Fruit fly (Drosophila melanogaster) whole organism, embryonic: ENCODE data around the gene dlt.
A peak's percentile ranks its signal among the peaks of the same experiment; 100 is the strongest.

Experiments used
- Asciz ChIP-seq: fragments of 200-800 bp; sonication (Bioruptor generic); optimal IDR thresholded peaks from 2 replicates; lab custom pipeline; 2017; ENCODE audit warnings: missing biosample characterization, mild to moderate bottlenecking, missing genetic modification characterization, missing genetic modification reagents
- Bdp1 ChIP-seq: fragments of 200-800 bp; sonication (Bioruptor generic); optimal IDR thresholded peaks from 3 replicates; lab custom pipeline; 2016; ENCODE audit warnings: missing biosample characterization, missing genetic modification characterization
- CG12071 ChIP-seq: fragments of 200-800 bp; sonication (Bioruptor generic); optimal IDR thresholded peaks from 3 replicates; lab custom pipeline; 2018; ENCODE audit warnings: missing biosample characterization, mild to moderate bottlenecking, missing genetic modification characterization
- CG14965 ChIP-seq: fragments of 200-800 bp; sonication (Bioruptor generic); optimal IDR thresholded peaks from 2 replicates; lab custom pipeline; 2016; ENCODE audit warnings: missing biosample characterization, missing genetic modification characterization, borderline replicate concordance
- CG15601 ChIP-seq: fragments of 200-800 bp; sonication (Bioruptor generic); optimal IDR thresholded peaks from 3 replicates; lab custom pipeline; 2019; ENCODE audit warnings: missing biosample characterization, mild to moderate bottlenecking, missing genetic modification characterization, moderate library complexity
- CG15696 ChIP-seq: fragments of 200-800 bp; sonication (Bioruptor generic); optimal IDR thresholded peaks from 2 replicates; lab custom pipeline; 2019; ENCODE audit warnings: missing biosample characterization, mild to moderate bottlenecking, missing genetic modification characterization, moderate library complexity
- CG16815 ChIP-seq: fragments of 200-800 bp; sonication (Bioruptor generic); optimal IDR thresholded peaks from 3 replicates; lab custom pipeline; 2017; ENCODE audit warnings: missing biosample characterization, mild to moderate bottlenecking, missing genetic modification characterization
- CG18599 ChIP-seq: fragments of 200-800 bp; sonication (Bioruptor generic); optimal IDR thresholded peaks from 3 replicates; lab custom pipeline; 2017; ENCODE audit warnings: missing biosample characterization, missing genetic modification characterization, mild to moderate bottlenecking, moderate library complexity, missing genetic modification reagents
- CG30020 ChIP-seq: fragments of 200-800 bp; optimal IDR thresholded peaks from 2 replicates; lab custom pipeline; 2019; ENCODE audit warnings: missing biosample characterization, mild to moderate bottlenecking, missing genetic modification characterization, moderate library complexity
- CG3407 ChIP-seq: fragments of 200-800 bp; sonication (Bioruptor generic); optimal IDR thresholded peaks from 2 replicates; lab custom pipeline; 2018; ENCODE audit warnings: missing biosample characterization, mild to moderate bottlenecking, missing genetic modification characterization
- CG4854 ChIP-seq: fragments of 200-800 bp; sonication (Bioruptor generic); optimal IDR thresholded peaks from 2 replicates; lab custom pipeline; 2016; ENCODE audit warnings: missing biosample characterization, missing genetic modification characterization, inconsistent platforms
- CG5953 ChIP-seq: fragments of 200-800 bp; sonication (Bioruptor generic); IDR thresholded peaks from 2 replicates; pipeline ENCODE4 v1.3.6; 2022; ENCODE audit warnings: missing biosample characterization, missing genetic modification characterization
- CG6813 ChIP-seq: fragments of 200-800 bp; sonication (Bioruptor generic); optimal IDR thresholded peaks from 2 replicates; lab custom pipeline; 2017; ENCODE audit warnings: missing biosample characterization, missing genetic modification characterization, mild to moderate bottlenecking, moderate library complexity, missing genetic modification reagents
- CG7271 ChIP-seq: fragments of 200-800 bp; sonication (Bioruptor generic); optimal IDR thresholded peaks from 2 replicates; lab custom pipeline; 2018; ENCODE audit warnings: missing biosample characterization, mild to moderate bottlenecking, missing genetic modification characterization, moderate library complexity
- CG7786 ChIP-seq: fragments of 200-800 bp; sonication (Bioruptor generic); optimal IDR thresholded peaks from 2 replicates; lab custom pipeline; 2016; ENCODE audit warnings: missing biosample characterization, missing genetic modification characterization
- CG8765 ChIP-seq: fragments of 200-800 bp; sonication (Bioruptor generic); IDR thresholded peaks from 2 replicates; pipeline ENCODE4 v1.3.6; 2022; ENCODE audit warnings: missing biosample characterization, missing genetic modification characterization
- Drgx ChIP-seq: fragments of 200-800 bp; sonication (Bioruptor generic); IDR thresholded peaks from 2 replicates; pipeline ENCODE4 v1.3.6; 2022; ENCODE audit warnings: missing biosample characterization, missing genetic modification characterization
- Fer1 ChIP-seq: fragments of 200-800 bp; sonication (Bioruptor generic); optimal IDR thresholded peaks from 2 replicates; lab custom pipeline; 2017; ENCODE audit warnings: missing biosample characterization, mild to moderate bottlenecking, missing genetic modification characterization
- Gug ChIP-seq: fragments of 200-800 bp; sonication (Bioruptor generic); IDR thresholded peaks from 4 replicates; pipeline ENCODE4 v1.3.6; 2022; ENCODE audit warnings: missing biosample characterization, missing genetic modification characterization
- NfI ChIP-seq: fragments of 200-800 bp; sonication (Bioruptor generic); optimal IDR thresholded peaks from 3 replicates; lab custom pipeline; 2018; ENCODE audit warnings: missing biosample characterization, mild to moderate bottlenecking, missing genetic modification characterization, moderate library complexity
- Oli ChIP-seq: fragments of 200-800 bp; sonication (Bioruptor generic); optimal IDR thresholded peaks from 2 replicates; lab custom pipeline; 2018; ENCODE audit warnings: missing biosample characterization, mild to moderate bottlenecking, missing genetic modification characterization, moderate library complexity
- Scr ChIP-seq: fragments of 200-800 bp; sonication (Bioruptor generic); IDR thresholded peaks from 2 replicates; pipeline ENCODE4 v1.3.6; 2022; ENCODE audit warnings: missing biosample characterization, missing genetic modification characterization; ENCODE audit not compliant: partially characterized antibody
- Tbp ChIP-seq: fragments of >200 bp; optimal IDR thresholded peaks from 2 replicates; lab custom pipeline; 2018; ENCODE audit warnings: missing biosample characterization, missing genetic modification characterization
- bsh ChIP-seq, 2 experiments: fragments of 200-800 bp; sonication (Bioruptor generic); optimal IDR thresholded peaks; 2 replicates each; lab custom pipeline; 2017 to 2018; ENCODE audit warnings: mild to moderate bottlenecking in 2 of 2, missing biosample characterization in 2 of 2, missing genetic modification characterization in 2 of 2, moderate library complexity in 1 of 2
- chif ChIP-seq, 2 experiments: fragments of 200-800 bp; sonication (Bioruptor generic); optimal IDR thresholded peaks; 3 replicates each; lab custom pipeline; 2016; ENCODE audit warnings: missing biosample characterization in 2 of 2, missing genetic modification characterization in 2 of 2
- dan ChIP-seq: fragments of 200-800 bp; sonication (Bioruptor generic); IDR thresholded peaks from 2 replicates; pipeline ENCODE4 v1.3.6; 2022; ENCODE audit warnings: missing biosample characterization, missing genetic modification characterization
- dysf ChIP-seq: fragments of 200-800 bp; sonication (Bioruptor generic); IDR thresholded peaks from 3 replicates; pipeline ENCODE4 v1.3.6; 2022; ENCODE audit warnings: missing biosample characterization, missing genetic modification characterization
- fd102C ChIP-seq: fragments of 200-800 bp; sonication (Bioruptor generic); optimal IDR thresholded peaks from 2 replicates; lab custom pipeline; 2018; ENCODE audit warnings: missing biosample characterization, mild to moderate bottlenecking, missing genetic modification characterization, moderate library complexity
- gsb-n ChIP-seq: fragments of 200-800 bp; sonication (Bioruptor generic); optimal IDR thresholded peaks from 3 replicates; lab custom pipeline; 2018; ENCODE audit warnings: missing biosample characterization, mild to moderate bottlenecking, missing genetic modification characterization
- hb ChIP-seq: fragments of 200-800 bp; sonication (Bioruptor generic); IDR thresholded peaks from 3 replicates; pipeline ENCODE4 v1.3.6; 2022; ENCODE audit warnings: missing biosample characterization, missing genetic modification characterization; ENCODE audit not compliant: partially characterized antibody
- hbn ChIP-seq: fragments of 200-800 bp; sonication (Bioruptor generic); IDR thresholded peaks from 2 replicates; pipeline ENCODE4 v1.3.6; 2022; ENCODE audit warnings: missing biosample characterization, missing genetic modification characterization; ENCODE audit not compliant: partially characterized antibody
- jumu ChIP-seq: fragments of 200-800 bp; sonication (Bioruptor generic); optimal IDR thresholded peaks from 3 replicates; lab custom pipeline; 2016; ENCODE audit warnings: missing biosample characterization, missing genetic modification characterization
- kah ChIP-seq: fragments of 200-800 bp; sonication (Bioruptor generic); optimal IDR thresholded peaks from 2 replicates; lab custom pipeline; 2018; ENCODE audit warnings: missing biosample characterization, mild to moderate bottlenecking, missing genetic modification characterization
- lola ChIP-seq, 3 experiments: fragments of >200 bp in 2 of 3; fragments of 200-800 bp in 1 of 3; sonication (Bioruptor generic) in 1 of 3; optimal IDR thresholded peaks; 2 replicates each; lab custom pipeline; 2017 to 2019; ENCODE audit warnings: missing biosample characterization in 3 of 3, missing genetic modification characterization in 3 of 3, mild to moderate bottlenecking in 1 of 3, moderate library complexity in 1 of 3
- lov ChIP-seq, 2 experiments: fragments of 200-800 bp in 1 of 2; fragments of >200 bp in 1 of 2; sonication (Bioruptor generic) in 1 of 2; IDR thresholded peaks in 1 of 2; optimal IDR thresholded peaks in 1 of 2; 2 replicates in 1 of 2; 3 replicates in 1 of 2; pipeline versions ENCODE4 v1.3.6 to Lab custom; 2017 to 2022; ENCODE audit warnings: missing biosample characterization in 1 of 2, missing genetic modification characterization in 1 of 2
- mld ChIP-seq: fragments of 200-800 bp; sonication (Bioruptor generic); IDR thresholded peaks from 3 replicates; pipeline ENCODE4 v1.3.6; 2022; ENCODE audit warnings: missing biosample characterization, missing genetic modification characterization; ENCODE audit not compliant: partially characterized antibody
- pho ChIP-seq: fragments of 200-800 bp; sonication (Bioruptor generic); optimal IDR thresholded peaks from 2 replicates; lab custom pipeline; 2016; ENCODE audit warnings: missing biosample characterization, missing genetic modification characterization
- pita ChIP-seq: fragments of 200-800 bp; sonication (Bioruptor generic); optimal IDR thresholded peaks from 2 replicates; lab custom pipeline; 2017; ENCODE audit warnings: missing biosample characterization, mild to moderate bottlenecking, missing genetic modification characterization
- seq ChIP-seq: fragments of 200-800 bp; sonication (Bioruptor generic); IDR thresholded peaks from 2 replicates; pipeline ENCODE4 v1.3.6; 2022; ENCODE audit warnings: missing biosample characterization, missing genetic modification characterization
- sim ChIP-seq: fragments of 200-800 bp; sonication (Bioruptor generic); IDR thresholded peaks from 2 replicates; pipeline ENCODE4 v1.3.6; 2022; ENCODE audit warnings: missing biosample characterization, missing genetic modification characterization
- sna ChIP-seq: fragments of 200-800 bp; sonication (Bioruptor generic); IDR thresholded peaks from 2 replicates; pipeline ENCODE4 v1.3.6; 2022; ENCODE audit warnings: missing biosample characterization, missing genetic modification characterization; ENCODE audit not compliant: partially characterized antibody
- stc ChIP-seq: fragments of 200-800 bp; sonication (Bioruptor generic); IDR thresholded peaks from 2 replicates; pipeline ENCODE4 v1.3.6; 2022; ENCODE audit warnings: missing biosample characterization, missing genetic modification characterization
- tin ChIP-seq: fragments of 200-800 bp; sonication (Bioruptor generic); optimal IDR thresholded peaks from 3 replicates; lab custom pipeline; 2016; ENCODE audit warnings: missing biosample characterization, missing genetic modification characterization
- tll ChIP-seq, 2 experiments: fragments of 200-800 bp in 1 of 2; fragments of >200 bp in 1 of 2; sonication (Bioruptor generic) in 1 of 2; optimal IDR thresholded peaks; 2 replicates each; lab custom pipeline; 2017 to 2019; ENCODE audit warnings: missing biosample characterization in 2 of 2, missing genetic modification characterization in 2 of 2, mild to moderate bottlenecking in 1 of 2, moderate library complexity in 1 of 2
- tna ChIP-seq: fragments of 200-800 bp; sonication (Bioruptor generic); IDR thresholded peaks from 2 replicates; pipeline ENCODE4 v1.3.6; 2022; ENCODE audit warnings: missing biosample characterization, missing genetic modification characterization; ENCODE audit not compliant: partially characterized antibody
- unpg ChIP-seq: fragments of 200-800 bp; sonication (Bioruptor generic); optimal IDR thresholded peaks from 3 replicates; lab custom pipeline; 2018; ENCODE audit warnings: missing biosample characterization, mild to moderate bottlenecking, missing genetic modification characterization, moderate library complexity
- wek ChIP-seq: fragments of 200-800 bp; sonication (Bioruptor generic); optimal IDR thresholded peaks from 3 replicates; lab custom pipeline; 2018; ENCODE audit warnings: missing biosample characterization, mild to moderate bottlenecking, missing genetic modification characterization, moderate library complexity
- zfh1 ChIP-seq: fragments of 200-800 bp; sonication (Bioruptor generic); IDR thresholded peaks from 3 replicates; pipeline ENCODE4 v1.3.6; 2022; ENCODE audit warnings: missing biosample characterization, missing genetic modification characterization

The dlt gene

DNA sequence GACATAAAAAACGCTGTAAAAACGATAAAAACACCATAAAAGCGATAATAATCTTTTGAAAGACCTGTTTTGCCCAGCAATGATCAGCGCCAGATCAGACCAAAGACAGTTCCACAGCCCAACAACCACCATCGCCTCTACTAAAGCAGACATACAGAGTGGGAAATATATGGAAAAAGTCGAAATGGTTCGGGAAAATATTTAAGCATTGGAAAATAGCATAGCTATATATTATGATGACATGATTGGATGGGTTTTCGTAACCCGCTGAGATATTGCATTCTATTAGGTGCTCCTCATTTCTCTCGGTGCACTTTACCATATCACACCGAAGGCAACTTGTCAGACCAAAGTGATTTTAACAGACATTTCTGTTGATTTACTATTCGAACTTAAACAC, 13.5 kb upstream of the dlt start (continued):
- TF ChIP-seq tna, result no peak
- TF ChIP-seq CG12071 (GFP tag; lab: Kevin White, UChicago), result peak; percentile 91
- peak in 1 of 3 experiments; percentile 64 for TF ChIP-seq lola (GFP tag; optimal IDR thresholded peaks at IDR 0.05; lab: Kevin White, UChicago)
- TF ChIP-seq stc (GFP tag; lab: Robert Waterston, UW), result peak; percentile 87
- no peak for TF ChIP-seq pita (GFP tag; lab: Kevin White, UChicago)
- no peak for TF ChIP-seq gsb-n (tag; lab: Kevin White, UChicago)
- TF ChIP-seq wek (GFP tag; lab: Kevin White, UChicago), result peak; percentile 75
- TF ChIP-seq seq, result peak; percentile 91
- TF ChIP-seq jumu (GFP tag; lab: Kevin White, UChicago), result peak; percentile 89
- TF ChIP-seq Bdp1 (GFP tag; lab: Kevin White, UChicago), result peak; percentile 73
- peak; percentile 78 for TF ChIP-seq CG6813 (GFP tag; lab: Kevin White, UChicago)
- peak; percentile 30; the same call in 1 of the 2 replicates for TF ChIP-seq CG8765 (GFP tag; lab: Robert Waterston, UW)
- no peak for TF ChIP-seq sna (GFP tag; lab: Robert Waterston, UW)
- TF ChIP-seq dysf, result peak; percentile 97
- TF ChIP-seq CG18599 (GFP tag; lab: Kevin White, UChicago), result no peak
- TF ChIP-seq Drgx (GFP tag; lab: Robert Waterston, UW), result peak; percentile 93
- TF ChIP-seq hb (GFP tag; lab: Robert Waterston, UW), result no peak
- TF ChIP-seq lov (optimal IDR thresholded peaks at IDR 0.05; lab: Kevin White, UChicago), result no peak
- TF ChIP-seq lov (GFP tag; IDR thresholded peaks at IDR 0.05; lab: Robert Waterston, UW), result peak; percentile 91
- TF ChIP-seq Scr (GFP tag; lab: Robert Waterston, UW), result no peak
- peak; percentile 65 for TF ChIP-seq CG15601
- TF ChIP-seq CG14965 (GFP tag; lab: Kevin White, UChicago), result peak; percentile 44
- peak; percentile 57 for TF ChIP-seq kah (GFP tag; lab: Kevin White, UChicago)
- TF ChIP-seq CG30020 (tag; lab: Kevin White, UChicago), result peak; percentile 24
- peak; percentile 88 for TF ChIP-seq Fer1 (GFP tag; lab: Kevin White, UChicago)
- TF ChIP-seq tin (GFP tag; lab: Kevin White, UChicago), result peak; percentile 88
- TF ChIP-seq chif (GFP tag; optimal IDR thresholded peaks at IDR 0.05; lab: Kevin White, UChicago), result peak; percentile 84 to 91
- no peak for TF ChIP-seq dan (GFP tag; lab: Robert Waterston, UW)
- peak; percentile 93 for TF ChIP-seq unpg (GFP tag; lab: Kevin White, UChicago)
- peak; percentile 45 for TF ChIP-seq CG15696 (tag; lab: Kevin White, UChicago)
- peak; percentile 83 for TF ChIP-seq CG5953 (GFP tag; lab: Robert Waterston, UW)
- no peak for TF ChIP-seq CG3407 (GFP tag; lab: Kevin White, UChicago)
- peak; percentile 85 for TF ChIP-seq pho (GFP tag; lab: Kevin White, UChicago)
- TF ChIP-seq tll (GFP tag; optimal IDR thresholded peaks at IDR 0.05; lab: Kevin White, UChicago), result no peak
- peak; percentile 84 for TF ChIP-seq Asciz
- peak; percentile 81 for TF ChIP-seq CG4854 (GFP tag; lab: Kevin White, UChicago)
- peak; percentile 33 for TF ChIP-seq fd102C
- no peak for TF ChIP-seq CG7271 (tag; lab: Kevin White, UChicago)
- peak; percentile 91 for TF ChIP-seq Gug (GFP tag; lab: Robert Waterston, UW)
- no peak for TF ChIP-seq Tbp (GFP tag; lab: Kevin White, UChicago)
- TF ChIP-seq hbn (GFP tag; lab: Robert Waterston, UW), result no peak
- peak; percentile 87 for TF ChIP-seq Oli (tag; lab: Kevin White, UChicago)
- peak; percentile 59 to 86 for TF ChIP-seq bsh (GFP tag; optimal IDR thresholded peaks at IDR 0.05; lab: Kevin White, UChicago)
- TF ChIP-seq sim (GFP tag; lab: Robert Waterston, UW), result peak; percentile 79
- peak; percentile 70 for TF ChIP-seq CG16815
- TF ChIP-seq zfh1 (GFP tag; lab: Robert Waterston, UW), result peak; percentile 92
- peak; percentile 84 for TF ChIP-seq NfI
- TF ChIP-seq CG7786 (GFP tag; lab: Kevin White, UChicago), result peak; percentile 85
- no peak for TF ChIP-seq mld
